Worm (Caenorhabditis elegans) whole organism, young adult: ENCODE results near the gene C52B9.19.

Experiments
- F10E7.11 ChIP-seq: sonication (generic microtip); optimal IDR thresholded peaks from 2 replicates; lab custom pipeline; 2017; ENCODE audit warnings: mild to moderate bottlenecking, missing genetic modification characterization, moderate library complexity, missing compliant biosample characterization
- Y53G8AR.9 ChIP-seq: fragments of 200-800 bp; sonication (Bioruptor generic); conservative IDR thresholded peaks from 2 replicates; pipeline ENCODE4 v1.3.6; 2022; ENCODE audit warnings: missing genetic modification reagents, missing genetic modification characterization, missing compliant biosample characterization
- ama-1 ChIP-seq, 3 experiments: fragments of 150-350 bp in 1 of 3; sonication (generic microtip) in 2 of 3; optimal IDR thresholded peaks; 2 replicates each; lab custom pipeline; 2014 to 2018; ENCODE audit warnings: missing biosample characterization in 2 of 3, missing genetic modification characterization in 2 of 3, missing genetic modification reagents in 2 of 3
- cebp-1 ChIP-seq, 2 experiments: fragments of 200-800 bp in 1 of 2; sonication (Bioruptor generic) in 1 of 2; sonication (generic microtip) in 1 of 2; IDR thresholded peaks in 1 of 2; optimal IDR thresholded peaks in 1 of 2; 2 replicates each; pipeline versions ENCODE4 v1.3.6 to Lab custom; 2017 to 2022; ENCODE audit warnings: missing compliant biosample characterization in 2 of 2, missing genetic modification characterization in 2 of 2, mild to moderate bottlenecking in 1 of 2, missing genetic modification reagents in 1 of 2, moderate library complexity in 1 of 2
- nfya-2 ChIP-seq: fragments of 200-800 bp; sonication (Bioruptor generic); IDR thresholded peaks from 2 replicates; pipeline ENCODE4 v1.3.6; 2022; ENCODE audit warnings: missing genetic modification reagents, missing genetic modification characterization, missing compliant biosample characterization
- nhr-120 ChIP-seq: fragments of 200-800 bp; sonication (Bioruptor generic); IDR thresholded peaks from 2 replicates; pipeline ENCODE4 v1.3.6; 2022; ENCODE audit warnings: missing genetic modification characterization, missing compliant biosample characterization
- nhr-90 ChIP-seq: sonication (generic microtip); optimal IDR thresholded peaks from 2 replicates; lab custom pipeline; 2016; ENCODE audit warnings: missing genotype, mild to moderate bottlenecking, missing genetic modification characterization, missing compliant biosample characterization
- pha-4 ChIP-seq: fragments of 150-350 bp; sonication (generic microtip); optimal IDR thresholded peaks from 2 replicates; lab custom pipeline; 2014; ENCODE audit warnings: missing biosample characterization, missing genetic modification reagents, missing genetic modification characterization
- rec-8 ChIP-seq, 2 experiments: sonication (generic microtip); optimal IDR thresholded peaks; 2 replicates each; lab custom pipeline; 2016; ENCODE audit warnings: mild to moderate bottlenecking in 2 of 2, missing genetic modification characterization in 2 of 2, missing genetic modification reagents in 2 of 2, missing genotype in 2 of 2, missing biosample characterization in 1 of 2, missing compliant biosample characterization in 1 of 2, moderate library complexity in 1 of 2
- unc-62 ChIP-seq: fragments of 150-350 bp; optimal IDR thresholded peaks from 2 replicates; lab custom pipeline; 2014; ENCODE audit warnings: missing biosample characterization, missing genetic modification reagents, missing genetic modification characterization
- zfh-2 ChIP-seq: fragments of 200-800 bp; sonication (Bioruptor generic); conservative IDR thresholded peaks from 2 replicates; pipeline ENCODE4 v1.3.6; 2022; ENCODE audit warnings: missing genetic modification reagents, missing genetic modification characterization, missing compliant biosample characterization
- zim-3 ChIP-seq: sonication (generic microtip); optimal IDR thresholded peaks from 2 replicates; lab custom pipeline; 2017; ENCODE audit warnings: mild to moderate bottlenecking, missing genetic modification characterization, moderate library complexity, missing compliant biosample characterization

DNA sequence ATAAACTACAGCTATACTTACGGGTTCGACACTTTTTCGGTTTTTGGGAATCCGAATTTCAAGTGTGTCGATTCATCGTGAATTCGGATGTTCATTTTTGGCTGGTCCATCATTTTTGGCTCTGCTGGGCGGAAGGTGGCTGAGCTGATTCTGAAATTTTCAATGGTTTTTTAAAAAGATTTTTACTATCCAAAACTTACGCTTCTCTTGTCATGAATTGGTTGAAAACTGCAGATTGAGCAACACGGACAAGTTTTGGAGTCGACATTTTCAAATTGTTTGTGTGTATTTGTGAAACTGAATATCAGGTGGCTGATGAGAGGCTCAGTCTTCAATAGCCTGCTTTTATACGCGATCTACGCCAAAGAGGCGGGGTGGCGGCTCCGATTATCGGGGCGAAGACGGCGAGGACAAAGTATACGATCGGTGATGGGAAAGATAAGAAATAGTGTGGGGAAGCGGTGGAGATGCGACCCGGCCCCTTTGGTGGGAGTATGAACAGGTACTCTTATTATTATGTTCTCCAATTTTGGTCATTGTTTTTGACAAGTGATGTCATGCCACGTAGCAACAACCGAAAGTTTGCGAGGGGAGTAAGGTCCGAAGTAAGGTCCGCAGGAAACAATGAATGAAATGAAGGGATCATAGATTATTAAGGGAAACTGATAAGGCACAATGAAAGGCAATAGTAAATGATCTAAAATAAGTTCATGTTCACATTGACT, 35.3 kb upstream of the C52B9.19 start, which contains the start of gene F48D6.4:
- TF ChIP-seq nfya-2: no peak
- no peak for TF ChIP-seq zim-3 (tag; lab: Kevin White, UChicago)
- no peak for TF ChIP-seq rec-8 (tag; optimal IDR thresholded peaks at IDR 0.05; lab: Kevin White, UChicago)
- no peak for TF ChIP-seq unc-62
- TF ChIP-seq F10E7.11 (tag; lab: Kevin White, UChicago): no peak
- no peak for TF ChIP-seq pha-4 (tag; lab: Kevin White, UChicago)
- TF ChIP-seq nhr-90 (tag; lab: Kevin White, UChicago): no peak
- no peak for TF ChIP-seq zfh-2 (GFP tag; lab: Robert Waterston, UW)
- no peak for TF ChIP-seq ama-1 (optimal IDR thresholded peaks at IDR 0.05; lab: Kevin White, UChicago)
- no peak for TF ChIP-seq ama-1 (GFP tag; optimal IDR thresholded peaks at IDR 0.05; lab: Kevin White, UChicago)
- TF ChIP-seq cebp-1 (GFP tag; IDR thresholded peaks at IDR 0.05; lab: Robert Waterston, UW): no peak
- TF ChIP-seq cebp-1 (tag; optimal IDR thresholded peaks at IDR 0.05; lab: Kevin White, UChicago): no peak
- TF ChIP-seq nhr-120 (GFP tag; lab: Robert Waterston, UW): no peak
- no peak for TF ChIP-seq Y53G8AR.9 (GFP tag; lab: Robert Waterston, UW)
